Worm (Caenorhabditis elegans) whole organism, early embryonic: ENCODE measurements around the gene B0496.6.

Source experiments
- B0310.2 ChIP-seq: sonication (generic microtip); optimal IDR thresholded peaks from 2 replicates; lab custom pipeline; 2016; ENCODE audit warnings: mild to moderate bottlenecking, missing genetic modification characterization, missing compliant biosample characterization
- aly-1 ChIP-seq: sonication (generic microtip); optimal IDR thresholded peaks from 2 replicates; lab custom pipeline; 2016; ENCODE audit warnings: missing genetic modification characterization, missing compliant biosample characterization
- ama-1 ChIP-seq: fragments of 150-350 bp; optimal IDR thresholded peaks from 2 replicates; lab custom pipeline; 2014
- ceh-36 ChIP-seq: sonication (generic microtip); optimal IDR thresholded peaks from 2 replicates; lab custom pipeline; 2016; ENCODE audit warnings: missing genetic modification characterization, inconsistent platforms, missing compliant biosample characterization
- flt-1 ChIP-seq: fragments of 200-800 bp; sonication (Bioruptor generic); IDR thresholded peaks from 2 replicates; pipeline ENCODE4 v1.3.6; 2022; ENCODE audit warnings: missing genetic modification characterization, missing compliant biosample characterization
- hmbx-1 ChIP-seq: sonication (generic microtip); optimal IDR thresholded peaks from 2 replicates; lab custom pipeline; 2016; ENCODE audit warnings: mild to moderate bottlenecking, missing genetic modification characterization, missing compliant biosample characterization
- hmg-4 ChIP-seq: fragments of 200-800 bp; sonication (Bioruptor generic); optimal IDR thresholded peaks from 2 replicates; lab custom pipeline; 2018; ENCODE audit warnings: mild to moderate bottlenecking, missing genetic modification characterization, missing compliant biosample characterization
- pes-1 ChIP-seq: fragments of 200-800 bp; sonication (Bioruptor generic); IDR thresholded peaks from 2 replicates; pipeline ENCODE4 v1.3.6; 2022; ENCODE audit warnings: missing genetic modification reagents, missing genetic modification characterization, missing compliant biosample characterization
- tbx-37 ChIP-seq: fragments of 200-800 bp; sonication (Bioruptor generic); conservative IDR thresholded peaks from 2 replicates; pipeline ENCODE4 v1.3.6; 2022; ENCODE audit warnings: missing genetic modification reagents, missing genetic modification characterization, missing compliant biosample characterization

ce11 chrIV:7386835-7387551, 31.9 kb upstream of the B0496.6 start:
- TF ChIP-seq ama-1 (lab: Kevin White, UChicago) (no peak), ceh-36 (tag; lab: Kevin White, UChicago) (no peak), tbx-37 (GFP tag; lab: Robert Waterston, UW) (no peak), hmbx-1 (tag; lab: Kevin White, UChicago) (no peak), pes-1 (GFP tag; lab: Robert Waterston, UW) (no peak), hmg-4 (GFP tag; lab: Kevin White, UChicago) (no peak), B0310.2 (no peak), flt-1 (GFP tag; lab: Robert Waterston, UW) (no peak), aly-1 (tag; lab: Kevin White, UChicago) (no peak)
